Worm (Caenorhabditis elegans) whole organism, L2 larva: Measurements from ENCODE around the gene K10B3.5.
A peak's percentile ranks its signal among the peaks of the same experiment; 100 is the strongest.

Experiments
- C34F6.9 ChIP-seq: fragments of 150-350 bp; optimal IDR thresholded peaks from 2 replicates; lab custom pipeline; 2014; ENCODE audit warnings: missing biosample characterization, missing genetic modification characterization
- ceh-82 ChIP-seq: fragments of 150-350 bp; optimal IDR thresholded peaks from 2 replicates; lab custom pipeline; 2014; ENCODE audit warnings: missing biosample characterization, missing genetic modification characterization
- peb-1 ChIP-seq: fragments of 150-350 bp; optimal IDR thresholded peaks from 2 replicates; lab custom pipeline; 2014; ENCODE audit warnings: missing biosample characterization, missing genetic modification characterization
- sma-3 ChIP-seq: sonication (generic microtip); optimal IDR thresholded peaks from 2 replicates; lab custom pipeline; 2016; ENCODE audit warnings: missing genetic modification reagents, missing genetic modification characterization, missing compliant biosample characterization
- unc-39 ChIP-seq: fragments of 150-350 bp; optimal IDR thresholded peaks from 2 replicates; lab custom pipeline; 2014; ENCODE audit warnings: missing biosample characterization, missing genetic modification characterization
- unc-62 ChIP-seq: fragments of 150-350 bp; optimal IDR thresholded peaks from 2 replicates; lab custom pipeline; 2014; ENCODE audit warnings: missing biosample characterization, missing genetic modification reagents, missing genetic modification characterization

- TF ChIP-seq unc-62 (GFP tag; lab: Kevin White, UChicago) (no peak), ceh-82 (tag; lab: Kevin White, UChicago) (no peak), unc-39 (tag; lab: Kevin White, UChicago) (no peak), peb-1 (tag; lab: Kevin White, UChicago) (no peak), C34F6.9 (tag; lab: Kevin White, UChicago) (no peak), sma-3 (peak; percentile 17)
Measured at ce11 chrX:3112946-3113427, 6.7 kb upstream of the K10B3.5 start, which contains the start of gene gpd-3.
